Worm (Caenorhabditis elegans) whole organism, mixed stage, embryonic: ENCODE data around the gene C35A5.5.

Experiments used
- M03D4.4 ChIP-seq: sonication (generic microtip); optimal IDR thresholded peaks from 2 replicates; lab custom pipeline; 2017; ENCODE audit warnings: mild to moderate bottlenecking, missing genetic modification characterization, missing compliant biosample characterization
- ceh-39 ChIP-seq: fragments of 150-350 bp; optimal IDR thresholded peaks from 2 replicates; lab custom pipeline; 2014; ENCODE audit warnings: missing biosample characterization, missing genetic modification characterization
- ceh-43 ChIP-seq: fragments of 200-800 bp; sonication (Bioruptor generic); optimal IDR thresholded peaks from 2 replicates; lab custom pipeline; 2018; ENCODE audit warnings: mild to moderate bottlenecking, missing genetic modification characterization, moderate library complexity, missing compliant biosample characterization
- ceh-83 ChIP-seq: fragments of 200-800 bp; sonication (Bioruptor generic); optimal IDR thresholded peaks from 2 replicates; lab custom pipeline; 2018; ENCODE audit warnings: mild to moderate bottlenecking, missing genetic modification characterization, missing compliant biosample characterization
- ces-1 ChIP-seq: fragments of 150-350 bp; optimal IDR thresholded peaks from 2 replicates; lab custom pipeline; 2014; ENCODE audit warnings: missing biosample characterization, missing genetic modification reagents, missing genetic modification characterization
- cnd-1 ChIP-seq: fragments of 200-800 bp; sonication (Bioruptor generic); optimal IDR thresholded peaks from 2 replicates; lab custom pipeline; 2018; ENCODE audit warnings: mild to moderate bottlenecking, missing genetic modification characterization, missing compliant biosample characterization
- drap-1 ChIP-seq: fragments of 200-800 bp; sonication (Bioruptor generic); optimal IDR thresholded peaks from 3 replicates; lab custom pipeline; 2018; ENCODE audit warnings: mild to moderate bottlenecking, missing genetic modification characterization, missing compliant biosample characterization
- flh-1 ChIP-seq: fragments of 200-800 bp; sonication (Bioruptor generic); optimal IDR thresholded peaks from 2 replicates; lab custom pipeline; 2018; ENCODE audit warnings: mild to moderate bottlenecking, missing genetic modification characterization, moderate library complexity, missing compliant biosample characterization
- ham-2 ChIP-seq: fragments of 200-800 bp; sonication (Bioruptor generic); optimal IDR thresholded peaks from 2 replicates; lab custom pipeline; 2018; ENCODE audit warnings: mild to moderate bottlenecking, missing genetic modification characterization, missing compliant biosample characterization
- hlh-1 ChIP-seq: fragments of 150-350 bp; optimal IDR thresholded peaks from 2 replicates; lab custom pipeline; 2014; ENCODE audit warnings: missing biosample characterization, missing genetic modification reagents, missing genetic modification characterization
- lin-13 ChIP-seq: fragments of 150-350 bp; optimal IDR thresholded peaks from 2 replicates; lab custom pipeline; 2014; ENCODE audit warnings: missing biosample characterization, missing genetic modification characterization
- lin-32 ChIP-seq: fragments of 200-800 bp; sonication (Bioruptor generic); optimal IDR thresholded peaks from 2 replicates; lab custom pipeline; 2018; ENCODE audit warnings: mild to moderate bottlenecking, missing genetic modification characterization, missing compliant biosample characterization
- lsy-2 ChIP-seq: fragments of 150-350 bp; optimal IDR thresholded peaks from 2 replicates; lab custom pipeline; 2014; ENCODE audit warnings: missing biosample characterization, missing genetic modification characterization
- mab-5 ChIP-seq: fragments of 150-350 bp; optimal IDR thresholded peaks from 2 replicates; lab custom pipeline; 2014; ENCODE audit warnings: missing biosample characterization, missing genetic modification characterization
- mep-1 ChIP-seq: fragments of 150-350 bp; optimal IDR thresholded peaks from 2 replicates; lab custom pipeline; 2017; ENCODE audit warnings: missing biosample characterization, missing genetic modification reagents, missing genetic modification characterization, inconsistent platforms
- mls-2 ChIP-seq: sonication (generic microtip); optimal IDR thresholded peaks from 2 replicates; lab custom pipeline; 2016; ENCODE audit warnings: mild to moderate bottlenecking, missing genetic modification characterization, moderate library complexity, missing compliant biosample characterization
- nhr-12 ChIP-seq: fragments of 150-350 bp; optimal IDR thresholded peaks from 2 replicates; lab custom pipeline; 2014; ENCODE audit warnings: missing biosample characterization, missing genetic modification characterization
- nhr-2 ChIP-seq: fragments of 150-350 bp; optimal IDR thresholded peaks from 2 replicates; lab custom pipeline; 2014; ENCODE audit warnings: missing biosample characterization, missing genetic modification characterization
- nhr-237 ChIP-seq: fragments of 150-350 bp; optimal IDR thresholded peaks from 2 replicates; lab custom pipeline; 2014; ENCODE audit warnings: missing biosample characterization, missing genetic modification characterization
- pha-4 ChIP-seq: fragments of 150-350 bp; optimal IDR thresholded peaks from 2 replicates; lab custom pipeline; 2018; ENCODE audit warnings: missing biosample characterization, missing genetic modification reagents, missing genetic modification characterization
- sem-2 ChIP-seq: fragments of 200-800 bp; sonication (Bioruptor generic); optimal IDR thresholded peaks from 2 replicates; lab custom pipeline; 2018; ENCODE audit warnings: mild to moderate bottlenecking, missing genetic modification characterization, missing compliant biosample characterization
- snpc-4 ChIP-seq: fragments of 150-350 bp; optimal IDR thresholded peaks from 2 replicates; lab custom pipeline; 2014; ENCODE audit warnings: missing biosample characterization, missing genetic modification characterization
- sptf-1 ChIP-seq: sonication (generic microtip); optimal IDR thresholded peaks from 2 replicates; lab custom pipeline; 2017; ENCODE audit warnings: mild to moderate bottlenecking, missing genetic modification characterization, moderate library complexity, missing compliant biosample characterization
- tbx-8 ChIP-seq: fragments of 200-800 bp; sonication (Bioruptor generic); optimal IDR thresholded peaks from 2 replicates; lab custom pipeline; 2018; ENCODE audit warnings: mild to moderate bottlenecking, missing genetic modification characterization, moderate library complexity, missing compliant biosample characterization
- unc-120 ChIP-seq: sonication (generic microtip); optimal IDR thresholded peaks from 2 replicates; lab custom pipeline; 2017; ENCODE audit warnings: missing genetic modification characterization, missing compliant biosample characterization; ENCODE audit not compliant: poor library complexity, severe bottlenecking
- unc-62 ChIP-seq: fragments of 150-350 bp; optimal IDR thresholded peaks from 2 replicates; lab custom pipeline; 2014; ENCODE audit warnings: missing biosample characterization, missing genetic modification reagents, missing genetic modification characterization
- zip-8 ChIP-seq: fragments of 150-350 bp; optimal IDR thresholded peaks from 2 replicates; lab custom pipeline; 2014; ENCODE audit warnings: missing biosample characterization, missing genetic modification characterization
- ztf-11 ChIP-seq: fragments of 150-350 bp; optimal IDR thresholded peaks from 2 replicates; lab custom pipeline; 2014; ENCODE audit warnings: missing biosample characterization, missing genetic modification characterization

C35A5.5 gene

ce11 chrV:10529600-10529999 is 23.9 kb downstream of the C35A5.5 start:
- TF ChIP-seq nhr-12, result no peak
- TF ChIP-seq ham-2 (GFP tag; lab: Kevin White, UChicago), result no peak
- no peak for TF ChIP-seq cnd-1 (tag; lab: Kevin White, UChicago)
- TF ChIP-seq lin-32 (GFP tag; lab: Kevin White, UChicago), result no peak
- no peak for TF ChIP-seq unc-62 (GFP tag; lab: Kevin White, UChicago)
- no peak for TF ChIP-seq ztf-11
- no peak for TF ChIP-seq sem-2
- no peak for TF ChIP-seq mab-5
- TF ChIP-seq ceh-43, result no peak
- TF ChIP-seq tbx-8 (GFP tag; lab: Kevin White, UChicago), result no peak
- no peak for TF ChIP-seq nhr-237 (tag; lab: Kevin White, UChicago)
- no peak for TF ChIP-seq zip-8 (tag; lab: Kevin White, UChicago)
- no peak for TF ChIP-seq ceh-39 (tag; lab: Kevin White, UChicago)
- no peak for TF ChIP-seq M03D4.4 (tag; lab: Kevin White, UChicago)
- TF ChIP-seq, all 35 proteins: peak for 0

- TF ChIP-seq tbx-8 (GFP tag; lab: Kevin White, UChicago), result no peak
- TF ChIP-seq pha-4 (tag; lab: Kevin White, UChicago), result no peak
- TF ChIP-seq nhr-2, result no peak
Measured at ce11 chrV:10532725-10533124, 27.1 kb downstream of the C35A5.5 start, which contains the start of gene txt-10. Gene txt-10 (minus strand): TSS chrV:10532825.

- TF ChIP-seq sptf-1, result peak; percentile 6
- no peak for TF ChIP-seq mls-2 (tag; lab: Kevin White, UChicago)
Measured at ce11 chrV:10535325-10535724, 29.7 kb downstream of the C35A5.5 start.

- no peak for TF ChIP-seq ztf-11
- TF ChIP-seq snpc-4 (tag; lab: Kevin White, UChicago), result no peak
- TF ChIP-seq mls-2 (tag; lab: Kevin White, UChicago), result no peak
- TF ChIP-seq M03D4.4 (tag; lab: Kevin White, UChicago), result no peak
- no peak for TF ChIP-seq sptf-1
- no peak for TF ChIP-seq mep-1 (tag; lab: Kevin White, UChicago)
- no peak for TF ChIP-seq flh-1 (GFP tag; lab: Kevin White, UChicago)
- no peak for TF ChIP-seq cnd-1 (tag; lab: Kevin White, UChicago)
- TF ChIP-seq drap-1, result no peak
- no peak for TF ChIP-seq lin-13
Measured at ce11 chrV:10536095-10536691, 30.5 kb downstream of the C35A5.5 start, which contains the start of gene ppm-1.A. Gene ppm-1.A (minus strand): TSS chrV:10536388.

- TF ChIP-seq hlh-1 (tag; lab: Kevin White, UChicago) (peak; percentile 58), sptf-1 (peak; percentile 45), pha-4 (tag; lab: Kevin White, UChicago) (peak; percentile 72), ceh-39 (tag; lab: Kevin White, UChicago) (peak; percentile 30), ham-2 (GFP tag; lab: Kevin White, UChicago) (peak; percentile 34), ces-1 (GFP tag; lab: Kevin White, UChicago) (peak; percentile 93), unc-120 (tag; lab: Kevin White, UChicago) (peak; percentile 28), drap-1 (peak; percentile 36), nhr-237 (tag; lab: Kevin White, UChicago) (peak; percentile 42), lsy-2 (tag; lab: Kevin White, UChicago) (peak; percentile 78), unc-62 (GFP tag; lab: Kevin White, UChicago) (peak; percentile 6), mep-1 (tag; lab: Kevin White, UChicago) (peak; percentile 82), lin-13 (peak; percentile 67), ztf-11 (no peak), sem-2 (no peak), M03D4.4 (tag; lab: Kevin White, UChicago) (peak; percentile 17), cnd-1 (tag; lab: Kevin White, UChicago) (no peak), ceh-83 (GFP tag; lab: Kevin White, UChicago) (no peak)
Measured at ce11 chrV:10536808-10537207, 31.2 kb downstream of the C35A5.5 start.

ce11 chrV:10539114-10539513 is 33.5 kb downstream of the C35A5.5 start, which contains the start of gene F25D1.8:
Gene F25D1.8 (plus strand): TSS chrV:10539414.
- TF ChIP-seq sem-2, result no peak
- no peak for TF ChIP-seq hlh-1 (tag; lab: Kevin White, UChicago)
- no peak for TF ChIP-seq nhr-2
- no peak for TF ChIP-seq ceh-43
- TF ChIP-seq ceh-39 (tag; lab: Kevin White, UChicago), result no peak
